Worm (Caenorhabditis elegans): ENCODE measurements around the gene C18H9.1.

DNA sequence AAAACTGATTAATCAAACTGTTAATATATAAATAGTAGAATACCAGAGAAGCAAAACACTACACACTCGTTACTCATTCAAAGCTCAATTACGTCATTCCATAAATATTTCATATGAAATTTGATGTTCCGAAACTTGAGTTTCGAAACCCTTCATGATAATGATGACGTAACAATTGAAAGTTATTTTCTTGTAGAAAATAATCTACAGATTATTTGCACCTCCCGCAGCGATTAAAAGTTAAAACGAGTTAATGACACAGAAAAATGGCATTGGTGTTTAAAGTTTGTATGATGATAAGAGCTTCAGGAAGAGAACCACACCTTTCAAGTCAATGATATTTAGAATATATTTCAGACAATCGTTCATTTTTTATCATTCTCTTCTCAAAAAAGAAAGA lies 25.0 kb upstream of the C18H9.1 start, which contains the start of gene H43E16.1:
- TF ChIP-seq tbx-11 (GFP tag; IDR thresholded peaks at IDR 0.05) (no peak), pes-1 (GFP tag; IDR thresholded peaks at IDR 0.05) (no peak)

All from whole organism, early embryonic.